Worm (Caenorhabditis elegans): ENCODE data around the gene ntc-1.

DNA sequence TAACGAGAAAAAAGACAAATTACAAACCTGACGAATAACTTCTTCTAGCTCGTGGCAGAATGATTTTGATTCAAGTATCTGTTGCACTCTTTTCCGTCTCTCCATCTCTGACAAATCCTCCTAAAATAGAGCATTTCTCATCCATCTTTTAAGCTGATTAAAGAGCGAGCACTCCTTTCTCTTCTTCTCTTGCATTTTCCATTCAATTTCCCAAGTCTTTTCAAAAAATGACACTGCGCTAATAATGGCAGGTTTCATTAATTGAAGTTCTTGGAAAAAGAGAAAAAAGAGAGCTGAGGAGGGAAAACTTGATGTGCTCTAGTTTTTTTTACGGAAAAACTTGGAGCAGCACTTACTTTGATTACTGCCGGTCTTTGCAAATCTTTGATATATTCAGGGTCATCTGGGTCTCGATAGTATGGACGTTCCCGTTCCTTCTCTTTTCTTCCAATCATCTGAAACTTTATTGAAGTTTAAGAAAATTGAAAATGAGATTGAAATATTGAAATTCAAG is 6.3 kb upstream of the ntc-1 start, which contains the start of gene add-1:
- no peak for TF ChIP-seq elt-2 (tag; optimal IDR thresholded peaks at IDR 0.05)
- TF ChIP-seq snpc-4 (tag; optimal IDR thresholded peaks at IDR 0.05), result no peak
